Worm (Caenorhabditis elegans) whole organism, late embryonic: Measurements from ENCODE around the gene rgs-7.

ENCODE experiments used
- ama-1 ChIP-seq: fragments of 150-350 bp; optimal IDR thresholded peaks from 2 replicates; lab custom pipeline; 2014
- ceh-24 ChIP-seq: sonication (generic microtip); optimal IDR thresholded peaks from 2 replicates; lab custom pipeline; 2016; ENCODE audit warnings: mild to moderate bottlenecking, missing genetic modification characterization, missing compliant biosample characterization
- ceh-9 ChIP-seq: sonication (generic microtip); optimal IDR thresholded peaks from 2 replicates; lab custom pipeline; 2016; ENCODE audit warnings: mild to moderate bottlenecking, missing genetic modification characterization, inconsistent platforms, missing compliant biosample characterization
- dve-1 ChIP-seq: sonication (generic microtip); optimal IDR thresholded peaks from 2 replicates; lab custom pipeline; 2017; ENCODE audit warnings: antibody characterized with exemption, mild to moderate bottlenecking, missing genetic modification characterization, missing compliant biosample characterization
- eyg-1 ChIP-seq: sonication (generic microtip); optimal IDR thresholded peaks from 2 replicates; lab custom pipeline; 2016; ENCODE audit warnings: missing genotype, missing genetic modification characterization, missing compliant biosample characterization
- gmeb-2 ChIP-seq: sonication (generic microtip); optimal IDR thresholded peaks from 2 replicates; lab custom pipeline; 2016; ENCODE audit warnings: missing genetic modification characterization, inconsistent platforms, missing compliant biosample characterization
- madf-2 ChIP-seq: sonication (generic microtip); optimal IDR thresholded peaks from 2 replicates; lab custom pipeline; 2017; ENCODE audit warnings: missing genetic modification characterization, missing compliant biosample characterization
- nfya-1 ChIP-seq: sonication (generic microtip); optimal IDR thresholded peaks from 2 replicates; lab custom pipeline; 2017; ENCODE audit warnings: missing genetic modification characterization, mild to moderate bottlenecking, missing compliant biosample characterization, antibody characterized with exemption, moderate library complexity
- pag-3 ChIP-seq: sonication (generic microtip); optimal IDR thresholded peaks from 2 replicates; lab custom pipeline; 2016; ENCODE audit warnings: missing compliant biosample characterization, missing genetic modification characterization, borderline replicate concordance
- ref-2 ChIP-seq: sonication (generic microtip); optimal IDR thresholded peaks from 2 replicates; lab custom pipeline; 2016; ENCODE audit warnings: missing genetic modification characterization, missing compliant biosample characterization
- sox-4 ChIP-seq: sonication (generic microtip); optimal IDR thresholded peaks from 2 replicates; lab custom pipeline; 2017; ENCODE audit warnings: mild to moderate bottlenecking, missing genetic modification characterization, inconsistent platforms, missing compliant biosample characterization
- unc-55 ChIP-seq: sonication (generic microtip); optimal IDR thresholded peaks from 2 replicates; lab custom pipeline; 2017; ENCODE audit warnings: missing biosample characterization, missing genetic modification reagents, missing genetic modification characterization

DNA sequence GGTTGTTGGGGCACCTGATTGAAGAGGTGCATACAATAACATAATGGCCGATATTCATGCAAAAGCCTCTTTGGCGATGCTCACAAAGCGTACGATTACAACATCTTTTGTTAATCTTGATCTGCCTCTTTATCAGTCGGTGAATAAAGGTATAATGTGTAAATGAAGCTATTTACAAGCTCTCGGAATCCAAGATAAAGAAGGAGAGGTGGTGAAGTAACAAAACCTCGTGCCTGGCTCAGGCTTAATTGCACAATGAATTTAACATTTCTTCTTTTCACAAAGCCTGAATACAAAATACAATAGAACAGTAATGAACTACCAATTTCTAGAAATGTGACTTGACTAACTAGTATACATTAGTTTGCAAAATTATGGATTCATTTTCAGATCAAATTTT, 35.1 kb upstream of the rgs-7 start:
- TF ChIP-seq sox-4 (tag; lab: Kevin White, UChicago) = no peak
- no peak for TF ChIP-seq ref-2 (tag; lab: Kevin White, UChicago)
- no peak for TF ChIP-seq ceh-24 (tag; lab: Kevin White, UChicago)
- TF ChIP-seq gmeb-2 (tag; lab: Kevin White, UChicago) = no peak
- TF ChIP-seq pag-3 (tag; lab: Kevin White, UChicago) = no peak
- TF ChIP-seq ceh-9 (tag; lab: Kevin White, UChicago) = no peak
- TF ChIP-seq eyg-1 (tag; lab: Kevin White, UChicago) = no peak
- no peak for TF ChIP-seq ama-1 (lab: Kevin White, UChicago)
- no peak for TF ChIP-seq unc-55 (GFP tag; lab: Kevin White, UChicago)
- no peak for TF ChIP-seq dve-1 (tag; lab: Kevin White, UChicago)
- TF ChIP-seq nfya-1 (tag; lab: Kevin White, UChicago) = no peak
- TF ChIP-seq madf-2 = no peak
